Worm (Caenorhabditis elegans) whole organism, young adult: ENCODE measurements around the gene rps-21.

Experiments
- C06A6.2 ChIP-seq: fragments of 200-800 bp; sonication (Bioruptor generic); conservative IDR thresholded peaks from 2 replicates; pipeline ENCODE4 v1.3.6; 2022; ENCODE audit warnings: missing genetic modification characterization, missing compliant biosample characterization
- C17E4.6 ChIP-seq: fragments of 200-800 bp; sonication (Bioruptor generic); IDR thresholded peaks from 2 replicates; pipeline ENCODE4 v1.3.6; 2022; ENCODE audit warnings: missing genetic modification reagents, missing genetic modification characterization, missing compliant biosample characterization
- D2030.7 ChIP-seq: fragments of 200-800 bp; sonication (Bioruptor generic); IDR thresholded peaks from 2 replicates; pipeline ENCODE4 v1.3.6; 2022; ENCODE audit warnings: missing genetic modification reagents, missing genetic modification characterization, missing compliant biosample characterization
- F33H1.4 ChIP-seq: fragments of 200-800 bp; sonication (Bioruptor generic); IDR thresholded peaks from 2 replicates; pipeline ENCODE4 v1.3.6; 2022; ENCODE audit warnings: missing genetic modification reagents, missing genetic modification characterization, missing compliant biosample characterization
- K11D2.4 ChIP-seq: fragments of 200-800 bp; sonication (Bioruptor generic); IDR thresholded peaks from 2 replicates; pipeline ENCODE4 v1.3.6; 2022; ENCODE audit warnings: missing genetic modification reagents, missing genetic modification characterization, missing compliant biosample characterization
- K12H6.12 ChIP-seq: fragments of 200-800 bp; sonication (Bioruptor generic); optimal IDR thresholded peaks from 2 replicates; lab custom pipeline; 2018; ENCODE audit warnings: mild to moderate bottlenecking, missing genetic modification characterization, missing compliant biosample characterization
- Y67H2A.10 ChIP-seq: fragments of 200-800 bp; sonication (Bioruptor generic); conservative IDR thresholded peaks from 2 replicates; pipeline ENCODE4 v1.3.6; 2022; ENCODE audit warnings: missing genetic modification reagents, missing genetic modification characterization, missing compliant biosample characterization
- ZK185.1 ChIP-seq: sonication (generic microtip); optimal IDR thresholded peaks from 2 replicates; lab custom pipeline; 2016; ENCODE audit warnings: mild to moderate bottlenecking, missing genetic modification characterization, missing compliant biosample characterization; ENCODE audit not compliant: poor library complexity, severe bottlenecking
- athp-1 ChIP-seq: sonication (generic microtip); optimal IDR thresholded peaks from 2 replicates; lab custom pipeline; 2017; ENCODE audit warnings: mild to moderate bottlenecking, missing genetic modification characterization, missing compliant biosample characterization
- attf-3 ChIP-seq: fragments of 200-800 bp; sonication (Bioruptor generic); conservative IDR thresholded peaks from 2 replicates; pipeline ENCODE4 v1.3.6; 2022; ENCODE audit warnings: missing genetic modification reagents, missing genetic modification characterization, missing compliant biosample characterization
- ccch-3 ChIP-seq: fragments of 200-800 bp; sonication (Bioruptor generic); optimal IDR thresholded peaks from 2 replicates; lab custom pipeline; 2018; ENCODE audit warnings: mild to moderate bottlenecking, missing genetic modification characterization, missing compliant biosample characterization
- ceh-27 ChIP-seq: fragments of 200-800 bp; sonication (Bioruptor generic); optimal IDR thresholded peaks from 2 replicates; lab custom pipeline; 2018; ENCODE audit warnings: mild to moderate bottlenecking, missing genetic modification characterization, moderate library complexity, missing compliant biosample characterization
- ceh-58 ChIP-seq: fragments of 200-800 bp; sonication (Bioruptor generic); IDR thresholded peaks from 2 replicates; pipeline ENCODE4 v1.3.6; 2022; ENCODE audit warnings: missing genetic modification characterization, missing compliant biosample characterization
- ceh-79 ChIP-seq: sonication (generic microtip); optimal IDR thresholded peaks from 2 replicates; lab custom pipeline; 2017; ENCODE audit warnings: mild to moderate bottlenecking, missing genetic modification characterization, missing compliant biosample characterization
- dpl-1 ChIP-seq: fragments of 150-350 bp; optimal IDR thresholded peaks from 2 replicates; lab custom pipeline; 2014; ENCODE audit warnings: missing biosample characterization, missing genetic modification reagents, missing genetic modification characterization
- efl-1 ChIP-seq: fragments of 150-350 bp; optimal IDR thresholded peaks from 2 replicates; lab custom pipeline; 2014; ENCODE audit warnings: missing biosample characterization, missing genetic modification reagents, missing genetic modification characterization
- egrh-3 ChIP-seq: fragments of 200-800 bp; sonication (Bioruptor generic); IDR thresholded peaks from 2 replicates; pipeline ENCODE4 v1.3.6; 2022; ENCODE audit warnings: missing genetic modification reagents, missing genetic modification characterization, missing compliant biosample characterization
- hlh-12 ChIP-seq: sonication (generic microtip); optimal IDR thresholded peaks from 2 replicates; lab custom pipeline; 2016; ENCODE audit warnings: missing genetic modification characterization, missing compliant biosample characterization
- hsf-1 ChIP-seq: fragments of 200-800 bp; sonication (Bioruptor generic); IDR thresholded peaks from 2 replicates; pipeline ENCODE4 v1.3.6; 2022; ENCODE audit warnings: missing genetic modification reagents, missing genetic modification characterization, missing compliant biosample characterization
- let-526 ChIP-seq: fragments of 200-800 bp; sonication (Bioruptor generic); IDR thresholded peaks from 2 replicates; pipeline ENCODE4 v1.3.6; 2022; ENCODE audit warnings: missing genetic modification reagents, missing genetic modification characterization, missing compliant biosample characterization
- lin-35 ChIP-seq, 3 experiments: fragments of 150-350 bp in 2 of 3; sonication (generic microtip) in 1 of 3; optimal IDR thresholded peaks; 2 replicates each; lab custom pipeline; 2014 to 2018; ENCODE audit warnings: missing biosample characterization in 3 of 3, missing genetic modification characterization in 3 of 3, missing genetic modification reagents in 3 of 3
- lin-54 ChIP-seq: fragments of 200-800 bp; sonication (Bioruptor generic); optimal IDR thresholded peaks from 2 replicates; lab custom pipeline; 2018; ENCODE audit warnings: mild to moderate bottlenecking, missing genetic modification characterization, missing compliant biosample characterization
- lsl-1 ChIP-seq: fragments of 200-800 bp; sonication (Bioruptor generic); optimal IDR thresholded peaks from 2 replicates; lab custom pipeline; 2018; ENCODE audit warnings: mild to moderate bottlenecking, missing genetic modification characterization, moderate library complexity, missing compliant biosample characterization
- lsy-27 ChIP-seq: sonication (generic microtip); optimal IDR thresholded peaks from 2 replicates; lab custom pipeline; 2017; ENCODE audit warnings: missing genetic modification characterization, mild to moderate bottlenecking, missing compliant biosample characterization, antibody characterized with exemption, missing genotype, borderline replicate concordance; ENCODE audit not compliant: insufficient read depth
- madf-8 ChIP-seq: fragments of 200-800 bp; sonication (Bioruptor generic); conservative IDR thresholded peaks from 2 replicates; pipeline ENCODE4 v1.3.6; 2022; ENCODE audit warnings: missing genetic modification reagents, missing genetic modification characterization, missing compliant biosample characterization
- mcd-1 ChIP-seq: fragments of 200-800 bp; sonication (Bioruptor generic); IDR thresholded peaks from 2 replicates; pipeline ENCODE4 v1.3.6; 2022; ENCODE audit warnings: missing genetic modification reagents, missing genetic modification characterization, missing compliant biosample characterization
- nhr-27 ChIP-seq: fragments of 200-800 bp; sonication (Bioruptor generic); optimal IDR thresholded peaks from 2 replicates; lab custom pipeline; 2018; ENCODE audit warnings: mild to moderate bottlenecking, missing genetic modification characterization, moderate library complexity, missing compliant biosample characterization
- rcor-1 ChIP-seq: fragments of 200-800 bp; sonication (Bioruptor generic); IDR thresholded peaks from 2 replicates; pipeline ENCODE4 v1.3.6; 2022; ENCODE audit warnings: missing genetic modification reagents, missing genetic modification characterization, missing compliant biosample characterization
- sea-2 ChIP-seq: fragments of 200-800 bp; sonication (Bioruptor generic); IDR thresholded peaks from 2 replicates; pipeline ENCODE4 v1.3.6; 2022; ENCODE audit warnings: missing genetic modification characterization, missing compliant biosample characterization
- snpc-4 ChIP-seq, 5 experiments: fragments of 150-350 bp in 1 of 5; sonication (generic microtip) in 4 of 5; optimal IDR thresholded peaks; 2 replicates each; lab custom pipeline; 2014 to 2018; ENCODE audit warnings: missing genetic modification characterization in 5 of 5, missing biosample characterization in 3 of 5, antibody characterized with exemption in 2 of 5, mild to moderate bottlenecking in 2 of 5, missing compliant biosample characterization in 2 of 5, missing genotype in 2 of 5, moderate library complexity in 2 of 5, missing genetic modification reagents in 1 of 5
- unc-130 ChIP-seq: sonication (generic microtip); optimal IDR thresholded peaks from 2 replicates; lab custom pipeline; 2016; ENCODE audit warnings: missing genetic modification reagents, missing genetic modification characterization, missing compliant biosample characterization
- zfh-2 ChIP-seq: fragments of 200-800 bp; sonication (Bioruptor generic); conservative IDR thresholded peaks from 2 replicates; pipeline ENCODE4 v1.3.6; 2022; ENCODE audit warnings: missing genetic modification reagents, missing genetic modification characterization, missing compliant biosample characterization
- ztf-18 ChIP-seq: sonication (generic microtip); optimal IDR thresholded peaks from 2 replicates; lab custom pipeline; 2016; ENCODE audit warnings: missing genotype, mild to moderate bottlenecking, missing genetic modification characterization, missing compliant biosample characterization
- ztf-26 ChIP-seq: sonication (generic microtip); optimal IDR thresholded peaks from 2 replicates; lab custom pipeline; 2017; ENCODE audit warnings: missing genetic modification characterization, missing compliant biosample characterization
- ztf-3 ChIP-seq: fragments of 200-800 bp; sonication (Bioruptor generic); optimal IDR thresholded peaks from 2 replicates; lab custom pipeline; 2018; ENCODE audit warnings: mild to moderate bottlenecking, missing genetic modification characterization, missing compliant biosample characterization

Gene rps-21

DNA sequence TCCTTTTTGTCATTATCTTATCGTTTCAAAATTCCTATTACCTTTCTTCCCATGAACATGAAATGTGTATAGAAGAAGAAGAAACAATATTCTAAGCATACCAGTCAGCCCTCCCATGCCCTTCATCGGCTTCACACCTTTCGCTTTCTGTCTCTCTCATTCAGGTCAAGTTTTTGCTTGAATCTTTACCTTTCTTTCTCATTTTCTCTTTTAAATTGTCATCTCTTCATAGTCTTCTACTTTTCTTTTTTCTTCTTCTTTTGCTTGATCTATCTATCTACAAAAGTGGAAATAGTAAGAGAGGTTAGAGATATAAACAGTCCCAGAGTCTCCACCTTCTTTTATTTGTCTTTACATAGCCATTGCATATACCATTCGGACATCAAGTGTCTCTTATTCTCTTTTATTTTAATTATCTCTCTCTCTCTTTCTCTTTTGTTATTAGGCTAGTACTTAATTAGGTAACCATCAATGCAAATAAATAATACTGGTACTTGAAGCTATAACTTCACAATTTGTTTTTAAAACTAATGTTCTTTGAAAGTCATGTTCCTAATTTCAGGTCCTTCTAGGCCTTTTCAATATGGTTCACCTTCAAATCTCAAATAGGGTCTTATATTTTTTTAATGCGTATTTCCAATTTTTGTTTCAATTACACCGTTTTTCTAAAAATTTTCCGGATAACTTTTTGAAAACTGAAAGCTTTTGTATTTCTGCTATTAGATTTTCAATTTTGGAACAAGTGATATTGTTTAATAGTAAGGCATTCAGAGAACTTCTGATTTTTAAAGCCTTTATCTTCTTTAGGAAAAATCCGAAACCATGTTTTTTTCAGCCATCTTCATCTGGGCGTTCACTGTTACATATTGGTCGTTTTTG, 12.2 kb upstream of the rps-21 start, which contains the start of gene dpy-31:
TSS of gene dpy-31 (plus strand) at position 829 of the 879 bp plus-strand sequence.
- TF ChIP-seq K12H6.12: no peak
- no peak for TF ChIP-seq C06A6.2 (GFP tag; lab: Robert Waterston, UW)
- no peak for TF ChIP-seq attf-3 (GFP tag; lab: Robert Waterston, UW)
- no peak for TF ChIP-seq ceh-79 (tag; lab: Kevin White, UChicago)
- TF ChIP-seq athp-1 (tag; lab: Kevin White, UChicago): no peak
- no peak for TF ChIP-seq ztf-26 (tag; lab: Kevin White, UChicago)
- TF ChIP-seq let-526 (GFP tag; lab: Robert Waterston, UW): no peak

DNA sequence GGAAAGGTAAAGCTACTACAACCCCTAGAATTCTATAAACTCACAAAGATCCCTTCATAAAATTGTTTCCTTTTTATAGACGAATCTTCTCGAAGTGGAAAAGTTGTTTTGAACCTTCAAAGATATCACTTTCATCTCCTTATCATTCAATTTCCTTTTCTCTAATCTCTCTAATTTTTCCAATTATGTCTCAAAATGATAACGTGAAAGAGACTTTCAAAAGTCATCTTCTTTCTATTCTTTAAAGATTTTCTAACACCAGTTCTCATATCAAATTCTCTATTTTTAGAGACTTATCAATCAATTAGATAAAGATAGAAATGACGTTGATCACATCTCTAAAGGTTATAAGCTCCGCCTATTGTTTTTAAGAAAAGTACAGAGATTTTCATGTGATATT, 10.0 kb upstream of the rps-21 start:
- no peak for TF ChIP-seq zfh-2
- TF ChIP-seq C17E4.6 (GFP tag; lab: Robert Waterston, UW): no peak
- no peak for TF ChIP-seq egrh-3
- TF ChIP-seq sea-2 (GFP tag; lab: Robert Waterston, UW): no peak

DNA sequence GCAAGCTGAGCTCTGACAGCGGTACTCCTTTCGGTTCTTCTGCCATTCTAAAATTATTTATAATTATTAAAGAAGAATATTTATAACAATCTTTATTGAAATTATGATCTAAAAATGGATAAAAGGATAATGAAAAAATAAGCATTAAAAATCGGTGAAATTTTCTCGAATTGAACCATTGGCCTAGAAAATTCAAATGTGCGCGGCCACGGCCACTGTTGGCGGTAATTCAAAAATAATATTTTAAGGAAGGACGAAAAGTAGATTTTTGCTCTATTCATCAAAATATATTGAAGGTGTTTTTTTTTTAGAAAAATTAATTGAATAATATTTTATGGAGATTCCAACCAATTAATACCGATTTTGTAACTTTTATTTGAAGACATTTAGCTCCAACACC, 9.4 kb upstream of the rps-21 start, which contains the start of gene pfd-5:
TSS of gene pfd-5 (minus strand) at position 47 of the 400 bp plus-strand sequence.
- TF ChIP-seq Y67H2A.10 (GFP tag; lab: Robert Waterston, UW) (no peak), madf-8 (GFP tag; lab: Robert Waterston, UW) (no peak), efl-1 (GFP tag; lab: Kevin White, UChicago) (peak; percentile 90), dpl-1 (GFP tag; lab: Kevin White, UChicago) (peak; percentile 70), F33H1.4 (GFP tag; lab: Robert Waterston, UW) (peak; percentile 63), snpc-4 (GFP tag; optimal IDR thresholded peaks at IDR 0.05; lab: Kevin White, UChicago) (no peak), snpc-4 (tag; optimal IDR thresholded peaks at IDR 0.05; lab: Kevin White, UChicago) (peak in 1 of 4 experiments; percentile 20), lsl-1 (GFP tag; lab: Kevin White, UChicago) (peak; percentile 11), lin-35 (GFP tag; optimal IDR thresholded peaks at IDR 0.05; lab: Kevin White, UChicago) (peak in 2 of 3 experiments; percentile 32 to 93), K11D2.4 (GFP tag; lab: Robert Waterston, UW) (no peak), lin-54 (GFP tag; lab: Kevin White, UChicago) (peak; percentile 98), unc-130 (peak; percentile 66), ztf-18 (peak; percentile 11), nhr-27 (tag; lab: Kevin White, UChicago) (no peak), ceh-27 (GFP tag; lab: Kevin White, UChicago) (peak; percentile 50), ztf-3 (GFP tag; lab: Kevin White, UChicago) (no peak), D2030.7 (GFP tag; lab: Robert Waterston, UW) (peak; percentile 39), hlh-12 (tag; lab: Kevin White, UChicago) (no peak), rcor-1 (GFP tag; lab: Robert Waterston, UW) (peak; percentile 60), mcd-1 (GFP tag; lab: Robert Waterston, UW) (peak; percentile 55; the same call in 1 of the 2 replicates), ZK185.1 (tag; lab: Kevin White, UChicago) (peak; percentile 55), ceh-58 (GFP tag; lab: Robert Waterston, UW) (no peak), hsf-1 (GFP tag; lab: Robert Waterston, UW) (0 out of 2 replicates have a peak, but pooled peaks have one; percentile 46), lsy-27 (tag; lab: Kevin White, UChicago) (no peak), ccch-3 (GFP tag; lab: Kevin White, UChicago) (no peak)
- TF ChIP-seq, all 124 proteins: peak for 15
